Worm (Caenorhabditis elegans): Measurements from ENCODE around the gene nhr-79.

nhr-79 gene

DNA sequence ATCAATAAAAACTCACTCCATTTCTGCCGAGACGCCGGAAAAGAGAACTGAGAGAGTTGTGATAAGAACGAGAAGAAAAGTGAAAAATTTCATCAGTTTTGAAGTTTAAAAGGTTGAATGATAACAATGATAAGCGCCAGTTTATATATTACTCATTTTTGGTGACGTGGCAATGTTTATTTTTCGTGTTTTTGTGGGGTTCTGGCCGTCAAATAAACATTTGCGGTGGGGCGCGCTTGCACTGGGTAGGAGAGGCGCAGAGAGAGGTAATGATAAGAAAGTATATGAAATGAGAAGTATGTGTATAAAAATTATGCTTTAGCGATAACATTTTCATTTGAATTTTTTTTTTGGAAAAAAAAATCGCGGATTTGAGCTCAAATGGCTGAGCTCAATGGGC, 53.0 kb downstream of the nhr-79 start, which contains the start of gene Y39B6A.5 (continued):
- TF ChIP-seq jun-1 (tag; optimal IDR thresholded peaks at IDR 0.05): peak; percentile 48
- TF ChIP-seq ceh-32 (tag; optimal IDR thresholded peaks at IDR 0.05; ENCODE audit: poor library complexity): no peak
- TF ChIP-seq hlh-11 (tag; optimal IDR thresholded peaks at IDR 0.05): peak; percentile 90
- TF ChIP-seq madf-5 (GFP tag; IDR thresholded peaks at IDR 0.05): no peak
- peak; percentile 30 for TF ChIP-seq hlh-30 (tag; optimal IDR thresholded peaks at IDR 0.05; ENCODE audit: insufficient read depth)
- TF ChIP-seq lir-3 (tag; optimal IDR thresholded peaks at IDR 0.05): no peak
- TF ChIP-seq set-16 (GFP tag; IDR thresholded peaks at IDR 0.05): no peak
- no peak for TF ChIP-seq saeg-2 (GFP tag; IDR thresholded peaks at IDR 0.05)
- no peak for TF ChIP-seq nhr-25 (tag; optimal IDR thresholded peaks at IDR 0.05; ENCODE audit: borderline replicate concordance, insufficient read depth)
- TF ChIP-seq ZK337.2 (GFP tag; IDR thresholded peaks at IDR 0.05): no peak
- no peak for TF ChIP-seq lin-29 (GFP tag; IDR thresholded peaks at IDR 0.05)
- peak; percentile 94 for TF ChIP-seq nhr-28 (tag; optimal IDR thresholded peaks at IDR 0.05)
- TF ChIP-seq fos-1 (tag; optimal IDR thresholded peaks at IDR 0.05): peak; percentile 73
- no peak; the same call in 1 of the 2 replicates for TF ChIP-seq madf-9 (GFP tag; conservative IDR thresholded peaks at IDR 0.05)
- TF ChIP-seq nhr-48 (tag; optimal IDR thresholded peaks at IDR 0.05): peak; percentile 65
- TF ChIP-seq nhr-6 (tag; optimal IDR thresholded peaks at IDR 0.05): peak; percentile 95
- no peak for TF ChIP-seq F49E8.2 (tag; optimal IDR thresholded peaks at IDR 0.05; ENCODE audit: borderline replicate concordance)
- no peak for TF ChIP-seq zfp-2 (tag; optimal IDR thresholded peaks at IDR 0.05)
- TF ChIP-seq skn-1 (tag; optimal IDR thresholded peaks at IDR 0.05): no peak
- TF ChIP-seq ZK546.5 (tag; optimal IDR thresholded peaks at IDR 0.05): no peak
- no peak for TF ChIP-seq daf-12 (tag; optimal IDR thresholded peaks at IDR 0.05)
- TF ChIP-seq ceh-28 (tag; optimal IDR thresholded peaks at IDR 0.05): no peak
- no peak for TF ChIP-seq dmd-9 (GFP tag; IDR thresholded peaks at IDR 0.05)
- no peak for TF ChIP-seq F37D6.2 (tag; optimal IDR thresholded peaks at IDR 0.05)
- peak in 1 of 2 experiments; percentile 53 for TF ChIP-seq mdl-1 (tag; optimal IDR thresholded peaks at IDR 0.05)
- no peak for TF ChIP-seq F26F4.8 (GFP tag; conservative IDR thresholded peaks at IDR 0.05)
- TF ChIP-seq egl-27 (tag; optimal IDR thresholded peaks at IDR 0.05): no peak
- TF ChIP-seq D1046.2 (GFP tag; IDR thresholded peaks at IDR 0.05): no peak
- TF ChIP-seq sdz-12 (GFP tag; optimal IDR thresholded peaks at IDR 0.05): no peak
- no peak for TF ChIP-seq zag-1 (tag; optimal IDR thresholded peaks at IDR 0.05)
- TF ChIP-seq dve-1 (tag; optimal IDR thresholded peaks at IDR 0.05; ENCODE audit: insufficient read depth): peak; percentile 99
- TF ChIP-seq gei-8 (GFP tag; optimal IDR thresholded peaks at IDR 0.05): no peak
- TF ChIP-seq lin-13 (GFP tag; optimal IDR thresholded peaks at IDR 0.05): peak; percentile 83
- no peak for TF ChIP-seq nhr-237 (tag; optimal IDR thresholded peaks at IDR 0.05)
- no peak for TF ChIP-seq T26A8.4 (GFP tag; IDR thresholded peaks at IDR 0.05)
- peak; percentile 80 for TF ChIP-seq T20F7.1 (GFP tag; optimal IDR thresholded peaks at IDR 0.05)
- no peak for TF ChIP-seq spr-1 (tag; optimal IDR thresholded peaks at IDR 0.05)
- TF ChIP-seq unc-62 (GFP tag; optimal IDR thresholded peaks at IDR 0.05 in 1 of 2): no peak
- TF ChIP-seq unc-62 (tag; optimal IDR thresholded peaks at IDR 0.05): no peak
- peak in 1 of 2 experiments; percentile 96 for TF ChIP-seq daf-16 (GFP tag; optimal IDR thresholded peaks at IDR 0.05)
- TF ChIP-seq daf-16 (tag; optimal IDR thresholded peaks at IDR 0.05): peak; percentile 100
- TF ChIP-seq aly-2 (tag; optimal IDR thresholded peaks at IDR 0.05): no peak
- TF ChIP-seq nhr-77 (tag; optimal IDR thresholded peaks at IDR 0.05): peak; percentile 93
- no peak for TF ChIP-seq unc-130 (GFP tag; optimal IDR thresholded peaks at IDR 0.05)
- peak; percentile 88 for TF ChIP-seq php-3 (GFP tag; IDR thresholded peaks at IDR 0.05)
- TF ChIP-seq lin-38 (GFP tag; IDR thresholded peaks at IDR 0.05): peak; percentile 88
- TF ChIP-seq zip-2 (tag; optimal IDR thresholded peaks at IDR 0.05): peak; percentile 13
- no peak for TF ChIP-seq ctbp-1 (GFP tag; IDR thresholded peaks at IDR 0.05)
- no peak for TF ChIP-seq Y48G9A.11 (GFP tag; IDR thresholded peaks at IDR 0.05)
- no peak for TF ChIP-seq tag-97 (GFP tag; IDR thresholded peaks at IDR 0.05)
- no peak for TF ChIP-seq arid-1 (GFP tag; conservative IDR thresholded peaks at IDR 0.05)
- no peak for TF ChIP-seq egl-43 (GFP tag; IDR thresholded peaks at IDR 0.05)
- no peak for TF ChIP-seq snpc-4 (tag; optimal IDR thresholded peaks at IDR 0.05)

All from whole organism, L4 larva.